Fruit fly (Drosophila melanogaster): ENCODE results near the gene PGRP-SB1.

DNA sequence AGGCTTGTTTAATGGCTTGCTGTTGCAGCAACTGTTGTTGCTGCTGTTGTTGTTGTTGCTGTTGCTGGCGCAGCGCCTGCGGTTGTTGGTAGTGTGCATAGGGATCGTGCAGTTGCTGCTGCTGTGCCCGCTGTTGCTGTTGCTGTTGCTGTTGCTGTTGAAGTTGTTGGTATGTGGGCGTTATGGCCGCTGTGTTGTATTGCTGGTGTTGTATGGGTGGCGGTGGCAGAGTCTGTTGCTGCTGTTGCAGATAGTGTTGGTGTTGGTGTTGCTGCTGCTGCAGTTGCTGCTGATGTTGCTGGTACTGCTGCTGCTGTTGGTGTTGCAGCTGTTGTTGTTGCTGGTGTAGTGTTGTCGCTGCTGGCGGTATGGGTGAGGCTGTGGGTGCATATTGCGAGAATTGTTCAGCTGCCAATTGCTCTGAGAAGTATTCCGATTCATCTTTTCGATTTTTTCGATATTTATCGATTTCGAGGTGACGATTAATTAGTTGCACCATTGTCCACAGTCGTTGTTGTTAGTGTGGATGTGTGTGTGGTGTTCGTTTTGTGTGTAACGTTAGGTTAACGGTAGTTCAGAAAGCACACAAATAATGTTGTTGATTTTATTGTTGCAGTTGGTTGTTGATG lies 48.2 kb downstream of the PGRP-SB1 start:
- TF ChIP-seq CG14655 (GFP tag; optimal IDR thresholded peaks at IDR 0.05) = no peak
- no peak for TF ChIP-seq CG8301 (tag; optimal IDR thresholded peaks at IDR 0.05)
- no peak for TF ChIP-seq CG8159 (tag; optimal IDR thresholded peaks at IDR 0.05)
- TF ChIP-seq fd96Ca (GFP tag; IDR thresholded peaks at IDR 0.05) = no peak
- TF ChIP-seq CG17806 (tag; optimal IDR thresholded peaks at IDR 0.05) = no peak
